Worm (Caenorhabditis elegans): ENCODE measurements around the gene B0454.6.

- TF ChIP-seq him-1 (tag; optimal IDR thresholded peaks at IDR 0.05) (no peak), W03F9.2 (tag; optimal IDR thresholded peaks at IDR 0.05) (no peak), dao-5 (tag; optimal IDR thresholded peaks at IDR 0.05) (no peak)
Observed at ce11 chrII:3024655-3025054, 7.9 kb upstream of the B0454.6 start.
